Fruit fly (Drosophila melanogaster) whole organism, wandering third instar larva: Measurements from ENCODE around the gene ppk24.

ENCODE experiments used
- dmrt93B ChIP-seq: fragments of 200-800 bp; sonication (Bioruptor generic); optimal IDR thresholded peaks from 2 replicates; lab custom pipeline; 2018; ENCODE audit warnings: missing biosample characterization, mild to moderate bottlenecking, missing genetic modification characterization
- lola ChIP-seq: fragments of >200 bp; optimal IDR thresholded peaks from 2 replicates; lab custom pipeline; 2017; ENCODE audit warnings: missing biosample characterization, missing genetic modification characterization
- pan ChIP-seq: fragments of >200 bp; optimal IDR thresholded peaks from 2 replicates; lab custom pipeline; 2017
- rgr ChIP-seq: fragments of 200-800 bp; sonication (Bioruptor generic); optimal IDR thresholded peaks from 3 replicates; lab custom pipeline; 2016; ENCODE audit warnings: missing biosample characterization, mild to moderate bottlenecking, missing genetic modification characterization

DNA sequence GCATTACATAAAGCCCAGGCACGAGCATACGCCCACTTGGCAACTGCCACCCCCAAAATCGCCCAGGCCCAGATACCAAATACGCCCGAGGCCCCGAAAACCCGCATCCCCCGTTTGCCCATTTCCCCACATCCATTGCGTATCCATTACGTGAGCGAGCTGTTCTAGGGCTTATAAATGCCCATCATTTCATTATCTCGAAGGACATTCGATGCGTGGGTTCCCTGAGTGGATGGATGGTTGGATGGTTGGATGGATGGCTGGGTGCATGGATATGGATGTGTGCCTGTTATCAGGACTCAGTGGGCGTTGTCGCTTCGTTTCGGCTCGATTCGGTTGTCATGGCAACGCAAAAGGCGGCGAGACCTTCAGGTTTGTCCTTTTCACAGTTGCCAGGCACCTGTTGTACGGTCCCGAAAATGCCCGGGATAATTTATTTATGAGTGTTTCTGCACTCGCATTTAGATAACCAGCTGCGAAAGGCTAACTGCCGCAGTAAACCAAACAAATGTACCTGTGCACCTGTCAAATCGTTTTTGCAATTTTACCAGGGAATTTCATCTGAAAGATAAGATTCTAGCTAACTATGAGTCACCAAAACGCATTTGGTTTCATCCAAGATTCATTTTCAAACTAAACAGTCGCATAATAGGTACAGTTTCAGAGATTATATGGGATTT is 42.5 kb upstream of the ppk24 start:
- TF ChIP-seq pan: no peak
- TF ChIP-seq lola: no peak
- TF ChIP-seq dmrt93B (GFP tag; lab: Kevin White, UChicago): no peak
- no peak for TF ChIP-seq rgr (GFP tag; lab: Kevin White, UChicago)
